Worm (Caenorhabditis elegans) whole organism, L1 larva: Measurements from ENCODE around the gene fil-2.

Experiments
- C04F5.9 ChIP-seq: sonication (generic microtip); optimal IDR thresholded peaks from 2 replicates; lab custom pipeline; 2016; ENCODE audit warnings: missing genetic modification characterization, missing compliant biosample characterization
- aha-1 ChIP-seq: fragments of 150-350 bp; optimal IDR thresholded peaks from 2 replicates; lab custom pipeline; 2014; ENCODE audit warnings: missing biosample characterization, missing genetic modification characterization
- aly-2 ChIP-seq: fragments of 150-350 bp; optimal IDR thresholded peaks from 2 replicates; lab custom pipeline; 2014; ENCODE audit warnings: missing biosample characterization, missing genetic modification characterization
- blmp-1 ChIP-seq: fragments of 150-350 bp; optimal IDR thresholded peaks from 2 replicates; lab custom pipeline; 2014; ENCODE audit warnings: missing biosample characterization, missing genetic modification characterization
- ceh-63 ChIP-seq: fragments of 200-800 bp; sonication (Bioruptor generic); optimal IDR thresholded peaks from 2 replicates; lab custom pipeline; 2018; ENCODE audit warnings: mild to moderate bottlenecking, missing genetic modification characterization, missing compliant biosample characterization
- ceh-8 ChIP-seq: fragments of 200-800 bp; sonication (Bioruptor generic); optimal IDR thresholded peaks from 2 replicates; lab custom pipeline; 2018; ENCODE audit warnings: mild to moderate bottlenecking, missing genetic modification characterization, moderate library complexity, missing compliant biosample characterization
- ceh-82 ChIP-seq, 3 experiments: fragments of 150-350 bp in 1 of 3; sonication (generic microtip) in 2 of 3; optimal IDR thresholded peaks; 2 replicates each; lab custom pipeline; 2014 to 2017; ENCODE audit warnings: missing biosample characterization in 3 of 3, missing genetic modification characterization in 3 of 3
- ces-1 ChIP-seq: fragments of 150-350 bp; optimal IDR thresholded peaks from 2 replicates; lab custom pipeline; 2014; ENCODE audit warnings: missing biosample characterization, missing genetic modification reagents, missing genetic modification characterization
- dpl-1 ChIP-seq, 3 experiments: fragments of 150-350 bp in 2 of 3; sonication (generic microtip) in 1 of 3; optimal IDR thresholded peaks; 2 replicates each; lab custom pipeline; 2014 to 2017; ENCODE audit warnings: missing biosample characterization in 3 of 3, missing genetic modification characterization in 3 of 3, missing genetic modification reagents in 3 of 3
- dsc-1 ChIP-seq: sonication (generic microtip); optimal IDR thresholded peaks from 2 replicates; lab custom pipeline; 2016; ENCODE audit warnings: mild to moderate bottlenecking, missing genetic modification characterization, missing compliant biosample characterization
- efl-1 ChIP-seq, 4 experiments: fragments of 150-350 bp; optimal IDR thresholded peaks in 3 of 4; peaks in 1 of 4; 1 replicate in 1 of 4; 2 replicates in 3 of 4; lab custom pipeline; 2014; ENCODE audit warnings: missing biosample characterization in 2 of 4, missing genetic modification characterization in 2 of 4, missing genetic modification reagents in 2 of 4
- egl-13 ChIP-seq: sonication (generic microtip); optimal IDR thresholded peaks from 2 replicates; lab custom pipeline; 2016; ENCODE audit warnings: missing genotype, missing genetic modification reagents, missing genetic modification characterization, missing compliant biosample characterization
- egl-27 ChIP-seq, 2 experiments: fragments of 150-350 bp in 1 of 2; sonication (generic microtip); optimal IDR thresholded peaks; 3 replicates each; lab custom pipeline; 2017 to 2018; ENCODE audit warnings: missing biosample characterization in 2 of 2, missing genetic modification characterization in 2 of 2, missing genetic modification reagents in 2 of 2
- elt-2 ChIP-seq: sonication (generic microtip); optimal IDR thresholded peaks from 2 replicates; lab custom pipeline; 2016; ENCODE audit warnings: missing genetic modification characterization, mild to moderate bottlenecking, inconsistent platforms, missing compliant biosample characterization, missing genetic modification reagents
- ets-5 ChIP-seq: fragments of 200-800 bp; sonication (Bioruptor generic); IDR thresholded peaks from 2 replicates; pipeline ENCODE4 v1.3.6; 2022; ENCODE audit warnings: missing genetic modification characterization, missing compliant biosample characterization
- fkh-10 ChIP-seq: sonication (generic microtip); optimal IDR thresholded peaks from 2 replicates; lab custom pipeline; 2017; ENCODE audit warnings: missing biosample characterization, missing genetic modification reagents, missing genetic modification characterization
- fkh-8 ChIP-seq: sonication (generic microtip); optimal IDR thresholded peaks from 2 replicates; lab custom pipeline; 2016; ENCODE audit warnings: mild to moderate bottlenecking, missing genetic modification characterization, missing compliant biosample characterization
- grh-1 ChIP-seq: fragments of 200-800 bp; sonication (Bioruptor generic); IDR thresholded peaks from 2 replicates; pipeline ENCODE4 v1.3.6; 2022; ENCODE audit warnings: missing genetic modification reagents, missing genetic modification characterization, missing compliant biosample characterization
- hlh-17 ChIP-seq: fragments of 200-800 bp; sonication (Bioruptor generic); optimal IDR thresholded peaks from 2 replicates; lab custom pipeline; 2018; ENCODE audit warnings: missing genetic modification characterization, mild to moderate bottlenecking, missing compliant biosample characterization, moderate library complexity, borderline replicate concordance
- isw-1 ChIP-seq: fragments of 200-800 bp; sonication (Bioruptor generic); IDR thresholded peaks from 2 replicates; pipeline ENCODE4 v1.3.6; 2022; ENCODE audit warnings: missing genetic modification characterization, missing compliant biosample characterization
- lin-14 ChIP-seq: fragments of 200-800 bp; sonication (Bioruptor generic); optimal IDR thresholded peaks from 2 replicates; lab custom pipeline; 2018; ENCODE audit warnings: mild to moderate bottlenecking, missing genetic modification characterization, moderate library complexity, missing compliant biosample characterization
- lin-15B ChIP-seq: fragments of 150-350 bp; sonication (generic microtip); optimal IDR thresholded peaks from 3 replicates; lab custom pipeline; 2014; ENCODE audit warnings: missing biosample characterization, missing genetic modification characterization
- lin-39 ChIP-seq: fragments of 150-350 bp; optimal IDR thresholded peaks from 2 replicates; lab custom pipeline; 2014; ENCODE audit warnings: missing biosample characterization, missing genetic modification reagents, missing genetic modification characterization
- mab-9 ChIP-seq: fragments of 200-800 bp; sonication (Bioruptor generic); IDR thresholded peaks from 2 replicates; pipeline ENCODE4 v1.3.6; 2022; ENCODE audit warnings: missing genetic modification reagents, missing genetic modification characterization, missing compliant biosample characterization
- mdl-1 ChIP-seq, 2 experiments: fragments of 150-350 bp; optimal IDR thresholded peaks; 2 replicates each; lab custom pipeline; 2014 to 2017; ENCODE audit warnings: missing biosample characterization in 2 of 2, missing genetic modification characterization in 2 of 2, inconsistent platforms in 1 of 2
- mef-2 ChIP-seq: fragments of 150-350 bp; optimal IDR thresholded peaks from 2 replicates; lab custom pipeline; 2014; ENCODE audit warnings: missing biosample characterization, missing genetic modification characterization
- nhr-12 ChIP-seq: sonication (generic microtip); optimal IDR thresholded peaks from 2 replicates; lab custom pipeline; 2017; ENCODE audit warnings: missing biosample characterization, missing genetic modification characterization
- nhr-19 ChIP-seq: fragments of 200-800 bp; sonication (Bioruptor generic); conservative IDR thresholded peaks from 2 replicates; pipeline ENCODE4 v1.3.6; 2022; ENCODE audit warnings: missing genetic modification characterization, missing compliant biosample characterization
- nhr-20 ChIP-seq: sonication (generic microtip); optimal IDR thresholded peaks from 2 replicates; lab custom pipeline; 2016; ENCODE audit warnings: mild to moderate bottlenecking, missing genetic modification characterization, missing compliant biosample characterization
- nhr-28 ChIP-seq: fragments of 150-350 bp; optimal IDR thresholded peaks from 2 replicates; lab custom pipeline; 2014; ENCODE audit warnings: missing biosample characterization, missing genetic modification characterization
- nhr-47 ChIP-seq: sonication (generic microtip); optimal IDR thresholded peaks from 2 replicates; lab custom pipeline; 2016; ENCODE audit warnings: mild to moderate bottlenecking, missing genetic modification characterization, moderate library complexity, missing compliant biosample characterization
- nhr-71 ChIP-seq: sonication (generic microtip); optimal IDR thresholded peaks from 2 replicates; lab custom pipeline; 2016; ENCODE audit warnings: mild to moderate bottlenecking, missing genetic modification characterization, moderate library complexity, missing compliant biosample characterization
- nhr-77 ChIP-seq: fragments of 150-350 bp; optimal IDR thresholded peaks from 2 replicates; lab custom pipeline; 2014; ENCODE audit warnings: missing biosample characterization, missing genetic modification characterization
- nhr-85 ChIP-seq: sonication (generic microtip); peaks from one replicate; lab custom pipeline; 2016; ENCODE audit warnings: missing genetic modification characterization, inconsistent platforms, missing compliant biosample characterization
- pag-3 ChIP-seq: sonication (generic microtip); optimal IDR thresholded peaks from 2 replicates; lab custom pipeline; 2017; ENCODE audit warnings: missing genetic modification characterization, mild to moderate bottlenecking, missing compliant biosample characterization, antibody characterized with exemption, borderline replicate concordance; ENCODE audit not compliant: insufficient read depth
- pax-3 ChIP-seq: fragments of 200-800 bp; sonication (Bioruptor generic); optimal IDR thresholded peaks from 2 replicates; lab custom pipeline; 2018; ENCODE audit warnings: mild to moderate bottlenecking, missing genetic modification characterization, moderate library complexity, missing compliant biosample characterization
- pqm-1 ChIP-seq: sonication (generic microtip); optimal IDR thresholded peaks from 3 replicates; lab custom pipeline; 2017; ENCODE audit warnings: missing biosample characterization, missing genetic modification characterization
- skn-1 ChIP-seq: fragments of 150-350 bp; optimal IDR thresholded peaks from 2 replicates; lab custom pipeline; 2014; ENCODE audit warnings: missing biosample characterization, missing genetic modification characterization
- snu-23 ChIP-seq: sonication (generic microtip); optimal IDR thresholded peaks from 2 replicates; lab custom pipeline; 2016; ENCODE audit warnings: missing genetic modification characterization, missing compliant biosample characterization
- sox-4 ChIP-seq: sonication (generic microtip); optimal IDR thresholded peaks from 2 replicates; lab custom pipeline; 2016; ENCODE audit warnings: missing genetic modification characterization, missing compliant biosample characterization
- sptf-1 ChIP-seq: fragments of 150-350 bp; optimal IDR thresholded peaks from 2 replicates; lab custom pipeline; 2014; ENCODE audit warnings: missing biosample characterization, missing genetic modification characterization
- sup-37 ChIP-seq: fragments of 200-800 bp; sonication (Bioruptor generic); optimal IDR thresholded peaks from 2 replicates; lab custom pipeline; 2018; ENCODE audit warnings: mild to moderate bottlenecking, missing genetic modification characterization, missing compliant biosample characterization
- tbx-2 ChIP-seq: sonication (generic microtip); optimal IDR thresholded peaks from 2 replicates; lab custom pipeline; 2016; ENCODE audit warnings: missing genetic modification characterization, missing compliant biosample characterization
- unc-130 ChIP-seq: fragments of 150-350 bp; optimal IDR thresholded peaks from 2 replicates; lab custom pipeline; 2017; ENCODE audit warnings: missing biosample characterization, missing genetic modification characterization, inconsistent platforms
- unc-30 ChIP-seq: sonication (generic microtip); optimal IDR thresholded peaks from 2 replicates; lab custom pipeline; 2017; ENCODE audit warnings: missing biosample characterization, missing genetic modification characterization
- unc-62 ChIP-seq: fragments of 150-350 bp; optimal IDR thresholded peaks from 2 replicates; lab custom pipeline; 2014; ENCODE audit warnings: missing biosample characterization, missing genetic modification reagents, missing genetic modification characterization
- unc-86 ChIP-seq: sonication (generic microtip); optimal IDR thresholded peaks from 2 replicates; lab custom pipeline; 2016; ENCODE audit warnings: missing genetic modification characterization, missing compliant biosample characterization
- vab-15 ChIP-seq: sonication (generic microtip); optimal IDR thresholded peaks from 2 replicates; lab custom pipeline; 2017; ENCODE audit warnings: missing genotype, mild to moderate bottlenecking, missing genetic modification characterization, missing compliant biosample characterization
- zip-4 ChIP-seq: fragments of 200-800 bp; sonication (Bioruptor generic); optimal IDR thresholded peaks from 2 replicates; lab custom pipeline; 2018; ENCODE audit warnings: mild to moderate bottlenecking, missing genetic modification characterization, moderate library complexity, missing compliant biosample characterization

fil-2 gene

ce11 chrV:6238347-6238746, 40.5 kb upstream of the fil-2 start (continued):
- TF ChIP-seq mef-2 (tag; lab: Kevin White, UChicago) = no peak
- no peak for TF ChIP-seq pag-3 (tag; lab: Kevin White, UChicago)
- TF ChIP-seq pax-3 (tag; lab: Kevin White, UChicago) = no peak
- 0 out of 2 replicates have a peak, but pooled peaks have one; percentile 23 for TF ChIP-seq grh-1 (GFP tag; lab: Robert Waterston, UW)
- TF ChIP-seq tbx-2 (tag; lab: Kevin White, UChicago) = peak; percentile 56
- peak; percentile 57 for TF ChIP-seq lin-14 (GFP tag; lab: Kevin White, UChicago)
- TF ChIP-seq ets-5 (GFP tag; lab: Robert Waterston, UW) = no peak
- no peak for TF ChIP-seq sox-4 (tag; lab: Kevin White, UChicago)
- no peak for TF ChIP-seq skn-1
- TF ChIP-seq lin-39 (tag; lab: Kevin White, UChicago) = no peak
- no peak for TF ChIP-seq nhr-28 (tag; lab: Kevin White, UChicago)
- TF ChIP-seq nhr-20 (tag; lab: Kevin White, UChicago) = peak; percentile 73
- TF ChIP-seq nhr-12 (tag; lab: Kevin White, UChicago) = no peak
- no peak for TF ChIP-seq dpl-1 (GFP tag; optimal IDR thresholded peaks at IDR 0.05; lab: Kevin White, UChicago)
- no peak for TF ChIP-seq lin-15B (tag; lab: Kevin White, UChicago)
- peak; percentile 53 for TF ChIP-seq nhr-71 (tag; lab: Kevin White, UChicago)
- no peak for TF ChIP-seq mab-9
- peak; percentile 3 for TF ChIP-seq nhr-47 (tag; lab: Kevin White, UChicago)
- TF ChIP-seq isw-1 (GFP tag; lab: Robert Waterston, UW) = no peak
- TF ChIP-seq aly-2 (tag; lab: Kevin White, UChicago) = no peak
- no peak for TF ChIP-seq ceh-63 (GFP tag; lab: Kevin White, UChicago)
- peak; percentile 70 for TF ChIP-seq blmp-1 (tag; lab: Kevin White, UChicago)
- no peak for TF ChIP-seq ces-1 (GFP tag; lab: Kevin White, UChicago)
- no peak for TF ChIP-seq zip-4 (GFP tag; lab: Kevin White, UChicago)
- TF ChIP-seq hlh-17 = no peak
- no peak for TF ChIP-seq C04F5.9 (tag; lab: Kevin White, UChicago)
- peak; percentile 35 for TF ChIP-seq snu-23 (GFP tag; lab: Kevin White, UChicago)
- no peak for TF ChIP-seq sptf-1
- TF ChIP-seq pqm-1 (tag; lab: Kevin White, UChicago) = no peak
- TF ChIP-seq mdl-1 (tag; optimal IDR thresholded peaks at IDR 0.05; lab: Kevin White, UChicago) = peak in 1 of 2 experiments; percentile 30
- TF ChIP-seq, all 84 proteins: peak for 15

- TF ChIP-seq efl-1 (optimal IDR thresholded peaks at IDR 0.05; lab: Kevin White, UChicago) (peak in 1 of 2 experiments; percentile 0), efl-1 (GFP tag; optimal IDR thresholded peaks at IDR 0.05 in 1 of 2; lab: Kevin White, UChicago) (peak in 1 of 2 experiments; percentile 93), nhr-47 (tag; lab: Kevin White, UChicago) (peak; percentile 53), tbx-2 (tag; lab: Kevin White, UChicago) (peak; percentile 38), fkh-8 (peak; percentile 17), pax-3 (tag; lab: Kevin White, UChicago) (peak; percentile 40), nhr-20 (tag; lab: Kevin White, UChicago) (peak; percentile 84), unc-30 (no peak), nhr-28 (tag; lab: Kevin White, UChicago) (no peak), ceh-8 (GFP tag; lab: Kevin White, UChicago) (no peak), egl-27 (tag; optimal IDR thresholded peaks at IDR 0.05; lab: Kevin White, UChicago) (no peak), nhr-12 (tag; lab: Kevin White, UChicago) (no peak), vab-15 (no peak), zip-4 (GFP tag; lab: Kevin White, UChicago) (no peak), mab-9 (no peak), elt-2 (tag; lab: Kevin White, UChicago) (no peak), nhr-85 (tag; lab: Kevin White, UChicago) (peak; percentile 97), sup-37 (GFP tag; lab: Kevin White, UChicago) (no peak), grh-1 (GFP tag; lab: Robert Waterston, UW) (peak; percentile 55), blmp-1 (tag; lab: Kevin White, UChicago) (peak; percentile 95), dsc-1 (tag; lab: Kevin White, UChicago) (peak; percentile 43), nhr-77 (tag; lab: Kevin White, UChicago) (no peak), mef-2 (tag; lab: Kevin White, UChicago) (no peak), egl-13 (tag; lab: Kevin White, UChicago) (no peak), mdl-1 (tag; optimal IDR thresholded peaks at IDR 0.05; lab: Kevin White, UChicago) (peak in 1 of 2 experiments; percentile 54), aha-1 (tag; lab: Kevin White, UChicago) (no peak), unc-130 (tag; lab: Kevin White, UChicago) (no peak), unc-86 (tag; lab: Kevin White, UChicago) (no peak), fkh-10 (GFP tag; lab: Kevin White, UChicago) (peak; percentile 13), unc-62 (GFP tag; lab: Kevin White, UChicago) (no peak), nhr-19 (GFP tag; lab: Robert Waterston, UW) (peak; percentile 33), ceh-82 (tag; optimal IDR thresholded peaks at IDR 0.05; lab: Kevin White, UChicago) (no peak)
Observed at ce11 chrV:6239855-6240254, 39.0 kb upstream of the fil-2 start.
